Worm (Caenorhabditis elegans) whole organism, late embryonic: Measurements from ENCODE around the gene mrpl-53.

Source experiments
- K02D7.2 ChIP-seq: sonication (generic microtip); optimal IDR thresholded peaks from 2 replicates; lab custom pipeline; 2017; ENCODE audit warnings: mild to moderate bottlenecking, missing genetic modification characterization, missing compliant biosample characterization
- K09A11.1 ChIP-seq: sonication (generic microtip); optimal IDR thresholded peaks from 2 replicates; lab custom pipeline; 2017; ENCODE audit warnings: antibody characterized with exemption, mild to moderate bottlenecking, missing genetic modification characterization, missing compliant biosample characterization; ENCODE audit not compliant: insufficient read depth
- T23F11.4 ChIP-seq: fragments of 200-800 bp; sonication (Bioruptor generic); optimal IDR thresholded peaks from 2 replicates; lab custom pipeline; 2018; ENCODE audit warnings: mild to moderate bottlenecking, missing genetic modification characterization, missing compliant biosample characterization
- Y22D7AL.16 ChIP-seq: sonication (generic microtip); optimal IDR thresholded peaks from 2 replicates; lab custom pipeline; 2016; ENCODE audit warnings: missing genetic modification characterization, missing compliant biosample characterization
- ama-1 ChIP-seq: fragments of 150-350 bp; optimal IDR thresholded peaks from 2 replicates; lab custom pipeline; 2014
- ceh-18 ChIP-seq: sonication (generic microtip); optimal IDR thresholded peaks from 2 replicates; lab custom pipeline; 2016; ENCODE audit warnings: missing genetic modification characterization, missing compliant biosample characterization
- ceh-24 ChIP-seq: sonication (generic microtip); optimal IDR thresholded peaks from 2 replicates; lab custom pipeline; 2016; ENCODE audit warnings: mild to moderate bottlenecking, missing genetic modification characterization, missing compliant biosample characterization
- ceh-31 ChIP-seq: sonication (generic microtip); optimal IDR thresholded peaks from 2 replicates; lab custom pipeline; 2016; ENCODE audit warnings: missing genetic modification characterization, missing compliant biosample characterization
- ceh-34 ChIP-seq: sonication (generic microtip); optimal IDR thresholded peaks from 2 replicates; lab custom pipeline; 2016; ENCODE audit warnings: mild to moderate bottlenecking, missing genetic modification characterization, missing compliant biosample characterization
- ceh-45 ChIP-seq: fragments of 200-800 bp; sonication (Bioruptor generic); IDR thresholded peaks from 2 replicates; pipeline ENCODE4 v1.3.6; 2022; ENCODE audit warnings: missing genetic modification reagents, missing genetic modification characterization, missing compliant biosample characterization
- ceh-48 ChIP-seq: sonication (generic microtip); optimal IDR thresholded peaks from 2 replicates; lab custom pipeline; 2016; ENCODE audit warnings: missing genetic modification characterization, inconsistent platforms, missing compliant biosample characterization
- ceh-6 ChIP-seq: fragments of 200-800 bp; sonication (Bioruptor generic); optimal IDR thresholded peaks from 2 replicates; lab custom pipeline; 2018; ENCODE audit warnings: mild to moderate bottlenecking, missing genetic modification characterization, missing compliant biosample characterization
- elt-2 ChIP-seq: sonication (generic microtip); optimal IDR thresholded peaks from 2 replicates; lab custom pipeline; 2016; ENCODE audit warnings: missing genetic modification reagents, missing genetic modification characterization, missing compliant biosample characterization
- ets-4 ChIP-seq: sonication (generic microtip); optimal IDR thresholded peaks from 2 replicates; lab custom pipeline; 2016; ENCODE audit warnings: missing genetic modification characterization, missing compliant biosample characterization
- fax-1 ChIP-seq: sonication (generic microtip); optimal IDR thresholded peaks from 2 replicates; lab custom pipeline; 2016; ENCODE audit warnings: missing genotype, missing genetic modification characterization, missing compliant biosample characterization
- fkh-6 ChIP-seq: sonication (generic microtip); optimal IDR thresholded peaks from 2 replicates; lab custom pipeline; 2016; ENCODE audit warnings: missing genetic modification characterization, missing compliant biosample characterization
- gmeb-2 ChIP-seq: sonication (generic microtip); optimal IDR thresholded peaks from 2 replicates; lab custom pipeline; 2016; ENCODE audit warnings: missing genetic modification characterization, inconsistent platforms, missing compliant biosample characterization
- lim-6 ChIP-seq: sonication (generic microtip); optimal IDR thresholded peaks from 2 replicates; lab custom pipeline; 2016; ENCODE audit warnings: missing genetic modification characterization, missing compliant biosample characterization
- lin-11 ChIP-seq: fragments of 200-800 bp; sonication (Bioruptor generic); optimal IDR thresholded peaks from 2 replicates; lab custom pipeline; 2018; ENCODE audit warnings: mild to moderate bottlenecking, missing genetic modification characterization, missing compliant biosample characterization
- madf-2 ChIP-seq: sonication (generic microtip); optimal IDR thresholded peaks from 2 replicates; lab custom pipeline; 2017; ENCODE audit warnings: missing genetic modification characterization, missing compliant biosample characterization
- mec-3 ChIP-seq: sonication (generic microtip); optimal IDR thresholded peaks from 2 replicates; lab custom pipeline; 2016; ENCODE audit warnings: borderline replicate concordance, missing genetic modification characterization, missing compliant biosample characterization
- nfya-1 ChIP-seq: sonication (generic microtip); optimal IDR thresholded peaks from 2 replicates; lab custom pipeline; 2017; ENCODE audit warnings: missing genetic modification characterization, mild to moderate bottlenecking, missing compliant biosample characterization, antibody characterized with exemption, moderate library complexity
- nhr-11 ChIP-seq: fragments of 150-350 bp; optimal IDR thresholded peaks from 2 replicates; lab custom pipeline; 2014; ENCODE audit warnings: missing biosample characterization, missing genetic modification characterization
- odd-2 ChIP-seq: sonication (generic microtip); optimal IDR thresholded peaks from 2 replicates; lab custom pipeline; 2017; ENCODE audit warnings: antibody characterized with exemption, mild to moderate bottlenecking, missing genetic modification characterization, missing compliant biosample characterization
- pag-3 ChIP-seq: sonication (generic microtip); optimal IDR thresholded peaks from 2 replicates; lab custom pipeline; 2016; ENCODE audit warnings: missing compliant biosample characterization, missing genetic modification characterization, borderline replicate concordance
- pax-1 ChIP-seq: fragments of 150-350 bp; optimal IDR thresholded peaks from 2 replicates; lab custom pipeline; 2014; ENCODE audit warnings: missing biosample characterization, missing genetic modification characterization
- pha-2 ChIP-seq: sonication (generic microtip); optimal IDR thresholded peaks from 2 replicates; lab custom pipeline; 2017; ENCODE audit warnings: mild to moderate bottlenecking, missing genetic modification characterization, missing compliant biosample characterization
- pqm-1 ChIP-seq: sonication (generic microtip); optimal IDR thresholded peaks from 2 replicates; lab custom pipeline; 2016; ENCODE audit warnings: missing genetic modification characterization, missing compliant biosample characterization
- rnt-1 ChIP-seq: sonication (generic microtip); optimal IDR thresholded peaks from 2 replicates; lab custom pipeline; 2016; ENCODE audit warnings: missing genetic modification characterization, missing compliant biosample characterization
- tbx-2 ChIP-seq: sonication (generic microtip); optimal IDR thresholded peaks from 2 replicates; lab custom pipeline; 2016; ENCODE audit warnings: missing genetic modification characterization, missing compliant biosample characterization
- tbx-7 ChIP-seq: sonication (generic microtip); optimal IDR thresholded peaks from 2 replicates; lab custom pipeline; 2016; ENCODE audit warnings: missing genotype, missing genetic modification characterization, missing compliant biosample characterization
- unc-55 ChIP-seq: sonication (generic microtip); optimal IDR thresholded peaks from 2 replicates; lab custom pipeline; 2017; ENCODE audit warnings: missing biosample characterization, missing genetic modification reagents, missing genetic modification characterization
- unc-86 ChIP-seq: sonication (generic microtip); optimal IDR thresholded peaks from 2 replicates; lab custom pipeline; 2016; ENCODE audit warnings: missing genetic modification characterization, missing compliant biosample characterization
- ztf-16 ChIP-seq: sonication (generic microtip); optimal IDR thresholded peaks from 2 replicates; lab custom pipeline; 2017; ENCODE audit warnings: missing genetic modification characterization, missing compliant biosample characterization

Gene mrpl-53

ce11 chrII:9617902-9618245 lies 20.5 kb downstream of the mrpl-53 start:
- TF ChIP-seq pha-2 (tag; lab: Kevin White, UChicago), result no peak
- no peak for TF ChIP-seq pax-1 (tag; lab: Kevin White, UChicago)
- TF ChIP-seq lin-11 (tag; lab: Kevin White, UChicago), result no peak
- no peak for TF ChIP-seq pag-3 (tag; lab: Kevin White, UChicago)
- TF ChIP-seq elt-2 (tag; lab: Kevin White, UChicago), result no peak
- no peak for TF ChIP-seq K09A11.1 (tag; lab: Kevin White, UChicago)
- TF ChIP-seq ceh-6 (GFP tag; lab: Kevin White, UChicago), result no peak

ce11 chrII:9618759-9619158 lies 21.3 kb downstream of the mrpl-53 start:
- TF ChIP-seq unc-86 (tag; lab: Kevin White, UChicago) (no peak), ztf-16 (tag; lab: Kevin White, UChicago) (no peak), tbx-7 (no peak), odd-2 (tag; lab: Kevin White, UChicago) (no peak), Y22D7AL.16 (no peak), T23F11.4 (GFP tag; lab: Kevin White, UChicago) (no peak), lin-11 (tag; lab: Kevin White, UChicago) (no peak), ceh-48 (tag; lab: Kevin White, UChicago) (no peak), ceh-24 (tag; lab: Kevin White, UChicago) (no peak), lim-6 (tag; lab: Kevin White, UChicago) (no peak), pax-1 (tag; lab: Kevin White, UChicago) (no peak), ceh-45 (GFP tag; lab: Robert Waterston, UW) (no peak), ets-4 (tag; lab: Kevin White, UChicago) (no peak), ama-1 (lab: Kevin White, UChicago) (no peak), ceh-34 (tag; lab: Kevin White, UChicago) (no peak), ceh-18 (tag; lab: Kevin White, UChicago) (no peak), mec-3 (tag; lab: Kevin White, UChicago) (no peak)

- TF ChIP-seq pax-1 (tag; lab: Kevin White, UChicago) (no peak), ceh-31 (tag; lab: Kevin White, UChicago) (no peak), tbx-2 (tag; lab: Kevin White, UChicago) (peak; percentile 29), pqm-1 (no peak), fax-1 (tag; lab: Kevin White, UChicago) (no peak), K09A11.1 (tag; lab: Kevin White, UChicago) (no peak), unc-55 (peak; percentile 82), gmeb-2 (tag; lab: Kevin White, UChicago) (no peak), lim-6 (tag; lab: Kevin White, UChicago) (no peak), elt-2 (tag; lab: Kevin White, UChicago) (peak; percentile 55), madf-2 (peak; percentile 33), fkh-6 (tag; lab: Kevin White, UChicago) (no peak), lin-11 (tag; lab: Kevin White, UChicago) (no peak), nfya-1 (tag; lab: Kevin White, UChicago) (peak; percentile 36), ceh-34 (tag; lab: Kevin White, UChicago) (peak; percentile 89), K02D7.2 (tag; lab: Kevin White, UChicago) (no peak), rnt-1 (tag; lab: Kevin White, UChicago) (peak; percentile 20), ceh-18 (tag; lab: Kevin White, UChicago) (peak; percentile 63)
Measured at ce11 chrII:9619402-9619862, 22.0 kb downstream of the mrpl-53 start.

- no peak for TF ChIP-seq fax-1 (tag; lab: Kevin White, UChicago)
- no peak for TF ChIP-seq K09A11.1 (tag; lab: Kevin White, UChicago)
- peak; percentile 67 for TF ChIP-seq nhr-11
Measured at ce11 chrII:9619995-9620535, 22.6 kb downstream of the mrpl-53 start.
